Fruit fly (Drosophila melanogaster): ENCODE data around the gene D2hgdh.

The D2hgdh gene

dm6 chrX:2140487-2140886 lies 802 bp upstream of the D2hgdh start (continued):
- no peak for TF ChIP-seq dan (GFP tag; IDR thresholded peaks at IDR 0.05)
- no peak for TF ChIP-seq Sry-β (GFP tag; optimal IDR thresholded peaks at IDR 0.05)
- no peak for TF ChIP-seq PHDP (tag; optimal IDR thresholded peaks at IDR 0.05)
- no peak for TF ChIP-seq lbe (GFP tag; optimal IDR thresholded peaks at IDR 0.05)

dm6 chrX:2141854-2142216 lies 546 bp downstream of the D2hgdh start:
- TF ChIP-seq ttk (GFP tag; IDR thresholded peaks at IDR 0.05) (no peak), Dp (GFP tag; optimal IDR thresholded peaks at IDR 0.05) (no peak), dm (GFP tag; optimal IDR thresholded peaks at IDR 0.05) (peak; percentile 22), CG10366 (GFP tag; IDR thresholded peaks at IDR 0.05) (no peak), nau (GFP tag; optimal IDR thresholded peaks at IDR 0.05) (peak; percentile 62), ind (GFP tag; optimal IDR thresholded peaks at IDR 0.05) (peak; percentile 50), D19B (GFP tag; optimal IDR thresholded peaks at IDR 0.05) (no peak), Bdp1 (GFP tag; optimal IDR thresholded peaks at IDR 0.05) (peak; percentile 42), CG5953 (GFP tag; IDR thresholded peaks at IDR 0.05) (no peak), tgo (GFP tag; IDR thresholded peaks at IDR 0.05) (no peak; the same call in 2 of the 3 replicates), CG3163 (GFP tag; optimal IDR thresholded peaks at IDR 0.05) (no peak), CG9797 (GFP tag; optimal IDR thresholded peaks at IDR 0.05) (no peak), CG11504 (tag; optimal IDR thresholded peaks at IDR 0.05) (peak; percentile 61), H2.0 (GFP tag; IDR thresholded peaks at IDR 0.05) (no peak), CoRest (tag; optimal IDR thresholded peaks at IDR 0.05) (peak; percentile 50), sqz (GFP tag; optimal IDR thresholded peaks at IDR 0.05) (peak; percentile 43), CG2199 (GFP tag; IDR thresholded peaks at IDR 0.05) (no peak), H15 (GFP tag; IDR thresholded peaks at IDR 0.05) (no peak), sens-2 (GFP tag; IDR thresholded peaks at IDR 0.05) (no peak), CG1024 (GFP tag; IDR thresholded peaks at IDR 0.05) (no peak), CG12299 (tag; optimal IDR thresholded peaks at IDR 0.05) (no peak), dpn (GFP tag; optimal IDR thresholded peaks at IDR 0.05) (peak in 1 of 2 experiments; percentile 11), CG13775 (GFP tag; optimal IDR thresholded peaks at IDR 0.05) (peak; percentile 19), CG13894 (tag; optimal IDR thresholded peaks at IDR 0.05) (peak; percentile 41), CG4424 (GFP tag; optimal IDR thresholded peaks at IDR 0.05) (peak; percentile 30), CG10147 (GFP tag; optimal IDR thresholded peaks at IDR 0.05) (peak; percentile 34), gcm (GFP tag; optimal IDR thresholded peaks at IDR 0.05) (peak; percentile 1), pfk (GFP tag; optimal IDR thresholded peaks at IDR 0.05) (peak; percentile 28), ac (GFP tag; optimal IDR thresholded peaks at IDR 0.05) (no peak), gsb (GFP tag; IDR thresholded peaks at IDR 0.05) (peak; percentile 31; the same call in 1 of the 2 replicates), CG2712 (tag; optimal IDR thresholded peaks at IDR 0.05) (peak; percentile 15), NC2α (GFP tag; optimal IDR thresholded peaks at IDR 0.05) (no peak), lola (GFP tag; optimal IDR thresholded peaks at IDR 0.05) (no peak), slbo (GFP tag; IDR thresholded peaks at IDR 0.05) (peak; percentile 56; the same call in 1 of the 2 replicates), HLHmδ (GFP tag; optimal IDR thresholded peaks at IDR 0.05) (peak; percentile 53), CG3995 (GFP tag; optimal IDR thresholded peaks at IDR 0.05) (peak; percentile 18), grn (GFP tag; optimal IDR thresholded peaks at IDR 0.05) (peak; percentile 72), jumu (GFP tag; optimal IDR thresholded peaks at IDR 0.05) (no peak), cwo (GFP tag; optimal IDR thresholded peaks at IDR 0.05) (peak; percentile 50), CG10209 (GFP tag; optimal IDR thresholded peaks at IDR 0.05) (peak; percentile 55), CG18476 (GFP tag; optimal IDR thresholded peaks at IDR 0.05) (no peak), wor (GFP tag; IDR thresholded peaks at IDR 0.05) (no peak), CG4404 (GFP tag; IDR thresholded peaks at IDR 0.05) (no peak), CG4360 (GFP tag; IDR thresholded peaks at IDR 0.05) (0 out of 2 replicates have a peak, but pooled peaks have one; percentile 11), CG12391 (tag; optimal IDR thresholded peaks at IDR 0.05) (peak; percentile 48), nmo (GFP tag; optimal IDR thresholded peaks at IDR 0.05) (peak; percentile 25)
